Worm (Caenorhabditis elegans) whole organism, mixed stage, embryonic: Measurements from ENCODE around the gene mfsd-12.

Experiments used
- M03D4.4 ChIP-seq: sonication (generic microtip); optimal IDR thresholded peaks from 2 replicates; lab custom pipeline; 2017; ENCODE audit warnings: mild to moderate bottlenecking, missing genetic modification characterization, missing compliant biosample characterization
- ceh-83 ChIP-seq: fragments of 200-800 bp; sonication (Bioruptor generic); optimal IDR thresholded peaks from 2 replicates; lab custom pipeline; 2018; ENCODE audit warnings: mild to moderate bottlenecking, missing genetic modification characterization, missing compliant biosample characterization
- elt-1 ChIP-seq: sonication (generic microtip); optimal IDR thresholded peaks from 2 replicates; lab custom pipeline; 2017; ENCODE audit warnings: missing genetic modification characterization, mild to moderate bottlenecking, missing compliant biosample characterization, antibody characterized with exemption, moderate library complexity, borderline replicate concordance; ENCODE audit not compliant: insufficient read depth
- elt-3 ChIP-seq: fragments of 150-350 bp; optimal IDR thresholded peaks from 2 replicates; lab custom pipeline; 2014; ENCODE audit warnings: missing biosample characterization, missing genetic modification characterization
- flh-1 ChIP-seq: fragments of 200-800 bp; sonication (Bioruptor generic); optimal IDR thresholded peaks from 2 replicates; lab custom pipeline; 2018; ENCODE audit warnings: mild to moderate bottlenecking, missing genetic modification characterization, moderate library complexity, missing compliant biosample characterization
- lin-13 ChIP-seq: fragments of 150-350 bp; optimal IDR thresholded peaks from 2 replicates; lab custom pipeline; 2014; ENCODE audit warnings: missing biosample characterization, missing genetic modification characterization
- mep-1 ChIP-seq: fragments of 150-350 bp; optimal IDR thresholded peaks from 2 replicates; lab custom pipeline; 2017; ENCODE audit warnings: missing biosample characterization, missing genetic modification reagents, missing genetic modification characterization, inconsistent platforms
- nhr-12 ChIP-seq: fragments of 150-350 bp; optimal IDR thresholded peaks from 2 replicates; lab custom pipeline; 2014; ENCODE audit warnings: missing biosample characterization, missing genetic modification characterization
- nhr-237 ChIP-seq: fragments of 150-350 bp; optimal IDR thresholded peaks from 2 replicates; lab custom pipeline; 2014; ENCODE audit warnings: missing biosample characterization, missing genetic modification characterization
- pha-4 ChIP-seq: fragments of 150-350 bp; optimal IDR thresholded peaks from 2 replicates; lab custom pipeline; 2018; ENCODE audit warnings: missing biosample characterization, missing genetic modification reagents, missing genetic modification characterization
- snpc-4 ChIP-seq: fragments of 150-350 bp; optimal IDR thresholded peaks from 2 replicates; lab custom pipeline; 2014; ENCODE audit warnings: missing biosample characterization, missing genetic modification characterization
- unc-39 ChIP-seq: fragments of 150-350 bp; optimal IDR thresholded peaks from 2 replicates; lab custom pipeline; 2014; ENCODE audit warnings: missing biosample characterization, missing genetic modification characterization
- unc-62 ChIP-seq: fragments of 150-350 bp; optimal IDR thresholded peaks from 2 replicates; lab custom pipeline; 2014; ENCODE audit warnings: missing biosample characterization, missing genetic modification reagents, missing genetic modification characterization
- ztf-11 ChIP-seq: fragments of 150-350 bp; optimal IDR thresholded peaks from 2 replicates; lab custom pipeline; 2014; ENCODE audit warnings: missing biosample characterization, missing genetic modification characterization

DNA sequence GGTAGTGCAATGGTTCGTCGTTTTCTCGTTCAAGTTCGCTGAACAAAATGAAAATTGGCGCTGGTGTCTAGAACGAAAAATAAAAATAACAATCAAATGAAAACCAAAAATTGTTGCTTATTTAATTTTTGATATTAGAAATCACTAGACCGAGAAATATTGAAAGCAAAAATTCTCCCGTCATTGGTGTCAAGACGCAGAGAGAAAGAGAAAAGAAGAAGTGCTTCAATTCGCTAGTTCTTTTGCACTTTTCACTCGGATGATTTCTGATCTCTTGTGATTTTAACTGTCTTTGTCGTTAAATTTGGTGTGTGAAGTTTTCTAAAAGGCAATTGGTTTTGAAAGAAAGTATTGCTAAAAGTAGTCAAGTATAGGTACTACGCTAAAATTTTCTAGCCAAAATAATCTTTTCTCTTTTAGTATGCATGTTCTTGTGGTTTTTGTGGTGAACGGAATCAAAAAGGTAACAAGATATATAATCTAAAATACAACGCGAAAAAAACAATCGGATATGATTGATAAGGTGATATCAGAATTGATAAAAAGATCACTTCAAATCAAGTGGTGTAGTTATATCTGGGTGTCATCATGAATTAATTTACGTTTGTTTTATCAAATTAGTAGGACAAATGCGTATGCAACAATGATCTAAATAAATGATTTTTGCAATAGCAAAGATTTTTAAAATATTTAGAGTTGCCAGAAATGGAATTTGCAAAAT lies 4.8 kb upstream of the mfsd-12 start:
- TF ChIP-seq M03D4.4 (tag; lab: Kevin White, UChicago), result no peak
- no peak for TF ChIP-seq unc-62 (GFP tag; lab: Kevin White, UChicago)
- TF ChIP-seq ceh-83 (GFP tag; lab: Kevin White, UChicago), result no peak
- no peak for TF ChIP-seq flh-1 (GFP tag; lab: Kevin White, UChicago)
- TF ChIP-seq unc-39 (tag; lab: Kevin White, UChicago), result no peak
- TF ChIP-seq nhr-237 (tag; lab: Kevin White, UChicago), result no peak
- TF ChIP-seq nhr-12 (tag; lab: Kevin White, UChicago), result no peak
- TF ChIP-seq mep-1 (tag; lab: Kevin White, UChicago), result no peak
- no peak for TF ChIP-seq pha-4 (tag; lab: Kevin White, UChicago)
- no peak for TF ChIP-seq snpc-4 (tag; lab: Kevin White, UChicago)
- no peak for TF ChIP-seq elt-1 (tag; lab: Kevin White, UChicago)
- peak; percentile 14 for TF ChIP-seq elt-3 (tag; lab: Kevin White, UChicago)
- no peak for TF ChIP-seq lin-13 (tag; lab: Kevin White, UChicago)
- no peak for TF ChIP-seq ztf-11 (tag; lab: Kevin White, UChicago)
